Fruit fly (Drosophila melanogaster) whole organism, pupa: ENCODE data around the gene Adar.

Source experiments
- CG10348 ChIP-seq: fragments of 200-800 bp; sonication (Bioruptor generic); IDR thresholded peaks from 2 replicates; pipeline ENCODE4 v1.3.6; 2022; ENCODE audit warnings: missing biosample characterization, missing genetic modification characterization
- CG12605 ChIP-seq: fragments of 200-800 bp; sonication (Bioruptor generic); IDR thresholded peaks from 2 replicates; pipeline ENCODE4 v1.3.6; 2022; ENCODE audit warnings: missing biosample characterization, missing genetic modification characterization
- CG13204 ChIP-seq: fragments of 200-800 bp; sonication (Bioruptor generic); optimal IDR thresholded peaks from 2 replicates; lab custom pipeline; 2018; ENCODE audit warnings: missing biosample characterization, mild to moderate bottlenecking, missing genetic modification characterization, moderate library complexity
- CG14655 ChIP-seq: fragments of 200-800 bp; sonication (Bioruptor generic); optimal IDR thresholded peaks from 3 replicates; lab custom pipeline; 2017; ENCODE audit warnings: mild to moderate bottlenecking, missing biosample characterization, missing genetic modification reagents, missing genetic modification characterization
- CG15710 ChIP-seq: fragments of 200-800 bp; sonication (Bioruptor generic); optimal IDR thresholded peaks from 2 replicates; lab custom pipeline; 2018; ENCODE audit warnings: missing biosample characterization, mild to moderate bottlenecking, missing genetic modification characterization, moderate library complexity
- CG17806 ChIP-seq: fragments of 200-800 bp; sonication (Bioruptor generic); optimal IDR thresholded peaks from 2 replicates; lab custom pipeline; 2018; ENCODE audit warnings: missing biosample characterization, mild to moderate bottlenecking, missing genetic modification characterization, moderate library complexity
- CG32121 ChIP-seq: fragments of 200-800 bp; sonication (Bioruptor generic); IDR thresholded peaks from 2 replicates; pipeline ENCODE4 v1.3.6; 2022; ENCODE audit warnings: missing biosample characterization, missing genetic modification characterization
- CG34367 ChIP-seq: fragments of 200-800 bp; sonication (Bioruptor generic); optimal IDR thresholded peaks from 2 replicates; lab custom pipeline; 2018; ENCODE audit warnings: missing biosample characterization, mild to moderate bottlenecking, missing genetic modification characterization
- CG4496 ChIP-seq: fragments of 200-800 bp; sonication (Bioruptor generic); IDR thresholded peaks from 3 replicates; pipeline ENCODE4 v1.3.6; 2022; ENCODE audit warnings: missing biosample characterization, missing genetic modification characterization
- CG8159 ChIP-seq: fragments of 200-800 bp; sonication (Bioruptor generic); optimal IDR thresholded peaks from 3 replicates; lab custom pipeline; 2018; ENCODE audit warnings: missing biosample characterization, mild to moderate bottlenecking, missing genetic modification characterization, moderate library complexity
- CG8301 ChIP-seq: fragments of 200-800 bp; sonication (Bioruptor generic); optimal IDR thresholded peaks from 2 replicates; lab custom pipeline; 2018; ENCODE audit warnings: missing biosample characterization, mild to moderate bottlenecking, missing genetic modification characterization
- CG9948 ChIP-seq: fragments of 200-800 bp; sonication (Bioruptor generic); optimal IDR thresholded peaks from 2 replicates; lab custom pipeline; 2018; ENCODE audit warnings: missing biosample characterization, mild to moderate bottlenecking, missing genetic modification characterization, moderate library complexity
- D1 ChIP-seq: fragments of 200-800 bp; sonication (Bioruptor generic); optimal IDR thresholded peaks from 2 replicates; lab custom pipeline; 2018; ENCODE audit warnings: missing biosample characterization, mild to moderate bottlenecking, missing genetic modification characterization, moderate library complexity
- EcR ChIP-seq: fragments of 200-800 bp; sonication (Bioruptor generic); optimal IDR thresholded peaks from 3 replicates; lab custom pipeline; 2019; ENCODE audit warnings: missing biosample characterization, missing genetic modification characterization, mild to moderate bottlenecking, moderate library complexity, missing genetic modification reagents
- Ets98B ChIP-seq: fragments of 200-800 bp; sonication (Bioruptor generic); IDR thresholded peaks from 2 replicates; pipeline ENCODE4 v1.3.6; 2022; ENCODE audit warnings: missing biosample characterization, missing genetic modification characterization
- Pif1A ChIP-seq: fragments of 200-800 bp; sonication (Bioruptor generic); optimal IDR thresholded peaks from 3 replicates; lab custom pipeline; 2016; ENCODE audit warnings: missing biosample characterization, missing genetic modification characterization
- Pif1B ChIP-seq: fragments of 200-800 bp; sonication (Bioruptor generic); optimal IDR thresholded peaks from 3 replicates; lab custom pipeline; 2016; ENCODE audit warnings: missing biosample characterization, missing genetic modification characterization
- Snoo ChIP-seq: fragments of 200-800 bp; sonication (Bioruptor generic); optimal IDR thresholded peaks from 3 replicates; lab custom pipeline; 2017; ENCODE audit warnings: missing biosample characterization, mild to moderate bottlenecking, missing genetic modification characterization, inconsistent platforms
- fd96Ca ChIP-seq: fragments of 200-800 bp; sonication (Bioruptor generic); IDR thresholded peaks from 3 replicates; pipeline ENCODE4 v1.3.6; 2022; ENCODE audit warnings: missing biosample characterization, missing genetic modification characterization
- gl ChIP-seq: fragments of 200-800 bp; sonication (Bioruptor generic); optimal IDR thresholded peaks from 2 replicates; lab custom pipeline; 2018; ENCODE audit warnings: missing biosample characterization, mild to moderate bottlenecking, missing genetic modification characterization
- rn ChIP-seq: fragments of 200-800 bp; sonication (Bioruptor generic); IDR thresholded peaks from 2 replicates; pipeline ENCODE4 v1.3.6; 2022; ENCODE audit warnings: missing biosample characterization, missing genetic modification characterization

Adar gene

DNA sequence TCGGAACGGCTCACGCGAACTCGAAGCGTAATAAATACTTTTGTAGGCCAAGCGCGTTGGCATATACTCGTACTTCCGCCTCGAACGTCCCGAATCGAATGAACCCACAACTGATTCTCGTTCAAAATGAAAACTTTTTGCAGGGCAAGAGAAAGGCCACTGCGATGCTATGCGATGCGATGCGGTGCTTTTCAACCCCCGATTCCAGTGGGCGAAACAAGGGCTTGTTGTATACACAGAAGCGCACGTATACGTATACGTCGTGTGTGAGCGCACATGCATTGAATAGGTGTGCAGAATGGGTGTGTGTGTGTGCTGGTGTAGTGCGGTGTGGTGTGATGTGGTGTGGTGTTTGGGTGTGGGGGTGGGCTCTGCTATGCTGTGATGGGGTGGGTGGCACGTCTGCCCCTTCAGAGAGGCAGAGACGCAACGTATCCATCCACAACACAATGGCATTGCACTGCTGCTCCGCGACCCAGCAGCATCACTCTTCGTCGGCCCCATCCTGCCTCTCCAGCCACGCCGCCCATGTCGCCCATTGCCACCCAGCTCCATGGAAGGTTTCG lies 20.4 kb downstream of the Adar start:
- TF ChIP-seq CG4496 (GFP tag; lab: Robert Waterston, UW), result no peak
- peak; percentile 73 for TF ChIP-seq CG13204 (GFP tag; lab: Kevin White, UChicago)
- TF ChIP-seq rn (GFP tag; lab: Robert Waterston, UW), result no peak
- TF ChIP-seq CG8159 (tag; lab: Kevin White, UChicago), result no peak
- TF ChIP-seq CG10348 (GFP tag; lab: Robert Waterston, UW), result no peak
- TF ChIP-seq CG15710 (tag; lab: Kevin White, UChicago), result no peak
- no peak for TF ChIP-seq CG12605 (GFP tag; lab: Robert Waterston, UW)
- no peak for TF ChIP-seq Pif1A (GFP tag; lab: Kevin White, UChicago)

DNA sequence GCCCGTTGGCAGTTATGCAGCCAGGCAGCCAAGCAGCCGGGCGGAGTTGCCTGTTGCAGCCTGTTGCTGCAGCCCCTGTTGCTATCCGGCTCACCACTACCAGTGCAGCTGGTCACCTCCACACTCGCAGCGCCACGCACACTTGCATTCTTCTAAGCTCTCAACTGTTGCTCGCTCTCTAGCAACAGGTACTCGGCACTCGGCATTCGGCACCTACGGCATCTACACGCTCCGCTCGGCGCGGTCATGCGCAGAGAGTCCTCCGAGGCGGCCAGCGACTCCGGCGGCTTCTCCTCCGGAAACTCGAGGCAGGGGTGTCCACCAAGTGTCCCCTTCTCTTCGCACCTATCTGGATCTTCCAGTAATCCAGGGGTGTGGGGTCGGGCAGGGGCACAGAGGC lies 37.6 kb downstream of the Adar start:
- TF ChIP-seq CG10348 (GFP tag; lab: Robert Waterston, UW) (no peak), CG12605 (GFP tag; lab: Robert Waterston, UW) (peak; percentile 93)

DNA sequence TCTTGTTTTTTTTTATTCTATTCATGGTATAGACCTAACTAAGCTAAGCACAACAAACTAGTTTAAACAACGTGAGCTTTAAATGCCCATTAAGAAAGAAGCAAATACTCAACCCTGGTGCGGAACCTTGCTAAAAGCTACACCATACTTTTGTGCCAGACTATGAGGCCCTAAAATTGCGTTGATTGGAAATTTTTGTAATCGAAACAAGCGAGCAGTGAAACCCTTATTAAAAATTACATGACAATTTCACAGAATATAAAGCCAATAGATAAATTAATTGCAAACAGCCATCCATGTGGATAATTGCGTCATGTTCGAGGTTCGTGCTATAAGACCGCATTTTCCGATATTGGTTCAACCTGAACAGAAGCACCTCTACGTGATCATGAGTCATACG lies 45.5 kb downstream of the Adar start:
- TF ChIP-seq CG15710 (tag; lab: Kevin White, UChicago), result no peak
- TF ChIP-seq CG8159 (tag; lab: Kevin White, UChicago), result no peak

DNA sequence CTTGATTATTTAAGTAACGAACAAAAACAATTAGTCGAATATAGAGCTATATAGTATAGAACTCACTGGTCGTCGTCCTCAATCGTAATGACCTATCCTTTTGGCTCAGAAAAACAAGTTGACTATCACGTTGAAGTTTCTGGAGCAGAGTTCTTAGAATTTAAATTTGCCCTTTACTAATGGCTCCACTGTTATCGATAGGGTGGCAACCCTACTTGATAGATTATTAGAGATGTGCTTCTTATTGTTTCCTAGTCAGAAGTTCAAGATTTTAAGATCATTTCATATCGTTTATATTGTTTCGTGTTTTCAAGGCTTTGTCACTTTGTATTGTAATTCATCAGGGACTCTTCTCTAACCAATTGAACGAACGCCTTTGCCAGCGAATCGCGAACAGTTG lies 46.7 kb downstream of the Adar start, which contains the start of gene CG14810:
TSS of gene CG14810 (minus strand) at position 101 of the 400 bp plus-strand sequence.
- no peak for TF ChIP-seq Ets98B
- no peak for TF ChIP-seq CG32121
- no peak for TF ChIP-seq CG4496 (GFP tag; lab: Robert Waterston, UW)
- no peak for TF ChIP-seq CG34367
- no peak for TF ChIP-seq gl (tag; lab: Kevin White, UChicago)
- TF ChIP-seq CG9948 (tag; lab: Kevin White, UChicago), result no peak
- no peak for TF ChIP-seq CG14655 (GFP tag; lab: Kevin White, UChicago)
- TF ChIP-seq Snoo, result no peak
- no peak for TF ChIP-seq CG10348 (GFP tag; lab: Robert Waterston, UW)
- TF ChIP-seq CG15710 (tag; lab: Kevin White, UChicago), result no peak
- TF ChIP-seq rn (GFP tag; lab: Robert Waterston, UW), result no peak
- TF ChIP-seq CG8301 (tag; lab: Kevin White, UChicago), result no peak
- TF ChIP-seq fd96Ca, result no peak
- TF ChIP-seq CG8159 (tag; lab: Kevin White, UChicago), result no peak
- no peak for TF ChIP-seq CG12605 (GFP tag; lab: Robert Waterston, UW)
- TF ChIP-seq D1 (tag; lab: Kevin White, UChicago), result no peak
- no peak for TF ChIP-seq Pif1B (GFP tag; lab: Kevin White, UChicago)
- TF ChIP-seq, all 21 proteins: peak for 0

DNA sequence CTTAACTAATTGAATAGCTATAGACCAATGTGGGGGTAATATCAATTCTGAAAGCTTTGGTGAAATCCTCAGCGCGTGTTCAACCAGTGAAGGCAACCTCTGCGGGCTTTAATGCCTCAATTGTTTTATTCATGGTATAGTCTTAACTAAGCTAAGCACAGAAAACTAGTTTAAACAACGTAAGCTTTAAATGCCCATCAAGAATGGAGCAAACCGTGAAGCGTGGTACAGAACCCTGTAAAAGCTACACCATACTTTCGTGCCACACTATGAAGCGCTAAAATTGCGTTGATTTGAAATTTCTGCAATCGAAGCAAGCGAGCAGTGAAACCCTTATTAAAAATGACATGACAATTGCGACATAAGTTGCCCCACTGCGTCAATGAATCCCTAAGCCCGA lies 47.5 kb downstream of the Adar start:
- no peak for TF ChIP-seq CG13204 (GFP tag; lab: Kevin White, UChicago)
- no peak for TF ChIP-seq gl (tag; lab: Kevin White, UChicago)
- TF ChIP-seq CG4496 (GFP tag; lab: Robert Waterston, UW), result no peak
- TF ChIP-seq CG14655 (GFP tag; lab: Kevin White, UChicago), result no peak
- no peak for TF ChIP-seq CG8159 (tag; lab: Kevin White, UChicago)
- no peak for TF ChIP-seq EcR (GFP tag; lab: Kevin White, UChicago)
- TF ChIP-seq CG10348 (GFP tag; lab: Robert Waterston, UW), result no peak
- no peak for TF ChIP-seq CG8301 (tag; lab: Kevin White, UChicago)
- no peak for TF ChIP-seq CG12605 (GFP tag; lab: Robert Waterston, UW)
- no peak for TF ChIP-seq Pif1B (GFP tag; lab: Kevin White, UChicago)
- TF ChIP-seq CG15710 (tag; lab: Kevin White, UChicago), result no peak
- no peak for TF ChIP-seq CG9948 (tag; lab: Kevin White, UChicago)
- TF ChIP-seq CG34367, result no peak
- no peak for TF ChIP-seq Snoo
- TF ChIP-seq D1 (tag; lab: Kevin White, UChicago), result no peak
- TF ChIP-seq Ets98B, result no peak
- TF ChIP-seq CG17806 (tag; lab: Kevin White, UChicago), result no peak
- TF ChIP-seq rn (GFP tag; lab: Robert Waterston, UW), result no peak
- TF ChIP-seq CG32121, result no peak

DNA sequence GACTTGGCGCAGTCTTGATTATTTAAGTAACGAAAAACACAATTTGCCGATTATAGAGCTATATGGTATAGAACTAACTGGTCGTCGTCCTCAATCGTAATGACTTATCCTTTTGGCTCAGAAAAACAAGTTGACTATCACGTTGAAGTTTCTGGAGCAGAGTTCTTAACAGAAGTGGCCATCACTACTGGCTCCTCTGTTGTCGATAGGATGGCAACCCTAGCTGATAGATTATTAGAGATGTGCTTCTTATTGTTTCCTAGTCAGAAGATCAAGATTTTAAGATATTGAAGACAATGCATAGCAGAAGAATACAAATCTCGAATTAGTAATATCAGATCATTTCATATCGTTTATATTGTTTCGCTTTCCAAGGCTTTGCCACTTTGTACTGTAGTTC lies 48.8 kb downstream of the Adar start, which contains the start of gene CG14811:
TSS of gene CG14811 (minus strand) at position 101 of the 400 bp plus-strand sequence.
- no peak for TF ChIP-seq D1 (tag; lab: Kevin White, UChicago)
- no peak for TF ChIP-seq EcR (GFP tag; lab: Kevin White, UChicago)
- TF ChIP-seq Pif1A (GFP tag; lab: Kevin White, UChicago), result no peak
- no peak for TF ChIP-seq CG10348 (GFP tag; lab: Robert Waterston, UW)
- no peak for TF ChIP-seq CG32121
- TF ChIP-seq CG9948 (tag; lab: Kevin White, UChicago), result no peak
- no peak for TF ChIP-seq CG15710 (tag; lab: Kevin White, UChicago)
- no peak for TF ChIP-seq Snoo
- no peak for TF ChIP-seq CG17806 (tag; lab: Kevin White, UChicago)
- no peak for TF ChIP-seq CG12605 (GFP tag; lab: Robert Waterston, UW)
- no peak for TF ChIP-seq fd96Ca
- TF ChIP-seq CG14655 (GFP tag; lab: Kevin White, UChicago), result no peak
